Worm (Caenorhabditis elegans): ENCODE measurements around the gene rpl-32.
A peak's percentile ranks its signal among the peaks of the same experiment; 100 is the strongest.

The rpl-32 gene

DNA sequence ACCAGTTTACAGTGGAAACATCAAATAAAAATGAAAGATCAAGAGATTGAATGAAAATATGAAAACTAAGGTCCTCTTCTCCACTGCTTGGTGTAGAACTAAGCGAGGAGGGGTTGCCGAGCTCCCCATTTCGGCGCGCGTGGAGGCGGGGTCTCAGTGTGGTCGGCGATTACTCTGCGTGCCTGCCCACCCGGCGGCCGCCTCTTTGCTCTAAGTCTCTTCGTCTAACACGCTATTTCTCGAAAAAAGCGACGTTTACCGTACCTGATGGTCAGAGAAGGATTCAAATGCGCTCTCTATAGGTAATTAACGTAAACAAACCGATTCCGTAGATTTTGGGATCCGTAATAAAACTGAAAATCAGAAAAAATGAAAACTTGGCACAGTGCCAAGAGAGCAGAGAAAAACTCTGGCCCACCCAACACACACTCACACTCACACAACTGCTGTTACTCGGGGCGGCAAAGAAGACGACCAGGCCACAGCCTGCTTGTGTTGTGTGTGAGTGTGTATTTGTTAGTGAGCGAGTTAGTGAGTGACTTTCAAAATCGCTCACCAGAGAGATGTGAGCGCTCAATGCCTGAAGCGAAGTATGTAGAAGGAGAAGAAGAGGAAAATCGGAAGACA, 4.8 kb upstream of the rpl-32 start (continued):
- TF ChIP-seq lsy-2 (tag; optimal IDR thresholded peaks at IDR 0.05) (peak; percentile 72 to 76), nhr-11 (tag; optimal IDR thresholded peaks at IDR 0.05) (peak; percentile 76), fos-1 (tag; optimal IDR thresholded peaks at IDR 0.05) (no peak), mxl-2 (GFP tag; conservative IDR thresholded peaks at IDR 0.05) (no peak), daf-19 (GFP tag; conservative IDR thresholded peaks at IDR 0.05) (peak; percentile 72; the same call in 1 of the 2 replicates), rbr-2 (tag; optimal IDR thresholded peaks at IDR 0.05) (peak; percentile 87), T26A8.4 (GFP tag; IDR thresholded peaks at IDR 0.05) (no peak), jun-1 (tag; optimal IDR thresholded peaks at IDR 0.05) (no peak), T20F7.1 (GFP tag; optimal IDR thresholded peaks at IDR 0.05) (peak; percentile 52), lin-38 (GFP tag; IDR thresholded peaks at IDR 0.05) (peak; percentile 56; the same call in 1 of the 2 replicates), hlh-30 (tag; optimal IDR thresholded peaks at IDR 0.05; ENCODE audit: insufficient read depth) (peak; percentile 71), fkh-10 (GFP tag; optimal IDR thresholded peaks at IDR 0.05) (no peak), F44E2.7 (GFP tag; IDR thresholded peaks at IDR 0.05) (no peak), dpl-1 (GFP tag; optimal IDR thresholded peaks at IDR 0.05) (peak; percentile 35), attf-4 (tag; optimal IDR thresholded peaks at IDR 0.05) (no peak), lin-13 (GFP tag; optimal IDR thresholded peaks at IDR 0.05) (peak; percentile 59), hmg-1.1 (GFP tag; IDR thresholded peaks at IDR 0.05) (peak; percentile 90), mes-2 (tag; optimal IDR thresholded peaks at IDR 0.05; ENCODE audit: poor library complexity, severe bottlenecking) (peak; percentile 68), gei-8 (GFP tag; optimal IDR thresholded peaks at IDR 0.05) (no peak), nhr-42 (GFP tag; IDR thresholded peaks at IDR 0.05) (no peak), sdz-12 (GFP tag; optimal IDR thresholded peaks at IDR 0.05) (no peak), F49E8.2 (tag; optimal IDR thresholded peaks at IDR 0.05; ENCODE audit: borderline replicate concordance) (no peak), Y105C5A.15 (GFP tag; IDR thresholded peaks at IDR 0.05) (no peak), Y75B8A.6 (GFP tag; IDR thresholded peaks at IDR 0.05) (no peak), F37D6.2 (tag; optimal IDR thresholded peaks at IDR 0.05) (peak; percentile 66), hlh-11 (tag; optimal IDR thresholded peaks at IDR 0.05) (peak; percentile 92)

DNA sequence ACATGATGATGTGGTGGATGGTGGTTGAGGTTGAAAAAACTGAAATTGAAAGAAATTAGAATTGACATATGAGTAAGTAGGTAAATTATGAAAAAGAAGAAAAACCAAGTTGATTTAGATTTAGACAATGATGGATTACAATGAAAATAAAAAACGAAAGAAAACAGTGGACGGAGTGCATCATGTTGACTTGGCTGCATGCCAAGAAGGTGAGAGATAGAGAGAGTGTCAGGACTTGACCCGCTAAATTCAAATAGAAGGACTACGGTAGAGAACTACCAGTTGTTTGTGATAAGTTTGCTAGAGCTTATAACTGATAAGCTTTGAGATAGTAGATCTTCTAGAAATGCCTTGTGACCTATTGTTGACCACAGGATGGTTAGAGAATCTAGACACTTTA, 4.2 kb upstream of the rpl-32 start, which contains the start of gene T24B8.3:
Gene T24B8.3, minus strand, starts transcription at position 39 of the 400 bp plus-strand sequence.
- TF ChIP-seq hlh-30 (tag; optimal IDR thresholded peaks at IDR 0.05; ENCODE audit: insufficient read depth): peak; percentile 9
- TF ChIP-seq lsy-2 (tag; optimal IDR thresholded peaks at IDR 0.05): peak in 1 of 2 experiments; percentile 58
- no peak for TF ChIP-seq dmd-6 (GFP tag; IDR thresholded peaks at IDR 0.05)
- peak; percentile 20 for TF ChIP-seq dve-1 (tag; optimal IDR thresholded peaks at IDR 0.05; ENCODE audit: insufficient read depth)
- no peak for TF ChIP-seq daf-16 (GFP tag; optimal IDR thresholded peaks at IDR 0.05)
- peak; percentile 45 for TF ChIP-seq daf-16 (tag; optimal IDR thresholded peaks at IDR 0.05)
- TF ChIP-seq nhr-111 (GFP tag; optimal IDR thresholded peaks at IDR 0.05): no peak
- peak; percentile 25 for TF ChIP-seq mes-2 (tag; optimal IDR thresholded peaks at IDR 0.05; ENCODE audit: poor library complexity, severe bottlenecking)
- TF ChIP-seq aha-1 (tag): peak; percentile 95
- peak; percentile 1 for TF ChIP-seq dpl-1 (GFP tag; optimal IDR thresholded peaks at IDR 0.05)

- TF ChIP-seq unc-130 (GFP tag; optimal IDR thresholded peaks at IDR 0.05) (no peak), daf-8 (GFP tag; IDR thresholded peaks at IDR 0.05) (no peak), tra-1 (GFP tag; IDR thresholded peaks at IDR 0.05) (peak; percentile 70), F44E2.7 (GFP tag; IDR thresholded peaks at IDR 0.05) (no peak), fkh-10 (GFP tag; optimal IDR thresholded peaks at IDR 0.05) (peak; percentile 73), hif-1 (tag; optimal IDR thresholded peaks at IDR 0.05) (peak in 1 of 2 experiments; percentile 91), ceh-44 (GFP tag; IDR thresholded peaks at IDR 0.05) (peak; percentile 43; the same call in 1 of the 2 replicates), daf-12 (tag; optimal IDR thresholded peaks at IDR 0.05) (no peak), spr-3 (GFP tag; optimal IDR thresholded peaks at IDR 0.05) (peak; percentile 37), Y48G9A.11 (GFP tag; IDR thresholded peaks at IDR 0.05) (no peak), unc-62 (GFP tag; optimal IDR thresholded peaks at IDR 0.05 in 1 of 2) (peak in 1 of 2 experiments; percentile 99), unc-62 (tag; optimal IDR thresholded peaks at IDR 0.05) (no peak), R02D3.7 (tag; optimal IDR thresholded peaks at IDR 0.05) (no peak), nhr-25 (tag; optimal IDR thresholded peaks at IDR 0.05; ENCODE audit: borderline replicate concordance, insufficient read depth) (peak; percentile 94), nhr-42 (GFP tag; IDR thresholded peaks at IDR 0.05) (0 out of 2 replicates have a peak, but pooled peaks have one; percentile 72), hlh-30 (tag; optimal IDR thresholded peaks at IDR 0.05; ENCODE audit: insufficient read depth) (peak; percentile 85), daf-16 (GFP tag; optimal IDR thresholded peaks at IDR 0.05) (peak in 1 of 2 experiments; percentile 81), daf-16 (tag; optimal IDR thresholded peaks at IDR 0.05) (peak; percentile 88), attf-4 (tag; optimal IDR thresholded peaks at IDR 0.05) (no peak), rbr-2 (tag; optimal IDR thresholded peaks at IDR 0.05) (peak; percentile 96), nhr-11 (tag; optimal IDR thresholded peaks at IDR 0.05) (peak; percentile 95), lin-38 (GFP tag; IDR thresholded peaks at IDR 0.05) (peak; percentile 83)
Measured at ce11 chrII:9060332-9060840, 3.5 kb upstream of the rpl-32 start.

Data from whole organism, L4 larva.